Worm (Caenorhabditis elegans): ENCODE data around the gene unc-116.

unc-116 gene

DNA sequence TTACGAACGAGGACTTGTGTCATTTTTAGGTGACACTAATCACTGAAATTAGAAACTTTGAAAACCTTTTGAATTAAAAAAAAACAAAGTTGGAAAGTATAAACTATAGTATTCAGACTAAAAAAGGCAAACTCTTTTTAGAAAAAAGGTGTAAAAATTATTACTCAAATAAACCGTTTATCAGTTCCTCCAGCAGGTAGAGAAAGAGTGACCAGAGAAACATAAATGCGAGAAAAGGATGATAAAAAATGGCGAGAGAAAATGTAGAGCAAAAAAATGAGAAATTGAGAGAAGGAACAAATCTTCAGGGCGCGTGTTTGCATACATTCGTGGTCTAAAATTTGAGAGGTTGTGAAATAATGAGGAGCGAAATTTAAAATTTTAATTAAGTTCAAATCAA, 46.9 kb upstream of the unc-116 start, which contains the start of gene lap-1:
lap-1 (minus strand) TSS at position 42 of the 400 bp plus-strand sequence.
- peak; percentile 7 for TF ChIP-seq pqm-1 (tag; optimal IDR thresholded peaks at IDR 0.05)
- no peak for TF ChIP-seq nhr-77 (tag; optimal IDR thresholded peaks at IDR 0.05)
- peak; percentile 18 for TF ChIP-seq pha-4 (tag; optimal IDR thresholded peaks at IDR 0.05)
- no peak for TF ChIP-seq fkh-2 (tag; optimal IDR thresholded peaks at IDR 0.05)
- TF ChIP-seq elt-3 (tag; optimal IDR thresholded peaks at IDR 0.05), result no peak
- TF ChIP-seq eor-1 (tag; optimal IDR thresholded peaks at IDR 0.05), result no peak
- no peak for TF ChIP-seq ztf-11 (tag; optimal IDR thresholded peaks at IDR 0.05)
- TF ChIP-seq nhr-28 (tag; optimal IDR thresholded peaks at IDR 0.05), result no peak
- no peak for TF ChIP-seq nhr-11 (tag; optimal IDR thresholded peaks at IDR 0.05)
- peak; percentile 40 for TF ChIP-seq elt-2 (tag; optimal IDR thresholded peaks at IDR 0.05)
- TF ChIP-seq hmg-11 (tag; optimal IDR thresholded peaks at IDR 0.05), result no peak
- no peak for TF ChIP-seq nhr-43 (tag; optimal IDR thresholded peaks at IDR 0.05; ENCODE audit: poor library complexity, severe bottlenecking)
- TF ChIP-seq jun-1 (tag; optimal IDR thresholded peaks at IDR 0.05), result no peak

ce11 chrIII:8400478-8400877, 45.5 kb upstream of the unc-116 start:
- TF ChIP-seq fos-1 (tag; optimal IDR thresholded peaks at IDR 0.05) (no peak), skn-1 (tag; optimal IDR thresholded peaks at IDR 0.05) (peak; percentile 13), tbx-2 (tag; optimal IDR thresholded peaks at IDR 0.05) (no peak), ZK546.5 (tag; optimal IDR thresholded peaks at IDR 0.05) (no peak), pqm-1 (tag; optimal IDR thresholded peaks at IDR 0.05) (peak; percentile 94), pha-4 (tag; optimal IDR thresholded peaks at IDR 0.05) (peak; percentile 53), jun-1 (tag; optimal IDR thresholded peaks at IDR 0.05) (peak; percentile 60), nfya-1 (tag; optimal IDR thresholded peaks at IDR 0.05; ENCODE audit: insufficient read depth) (peak; percentile 5), elt-2 (tag; optimal IDR thresholded peaks at IDR 0.05) (peak; percentile 95), R02D3.7 (tag; optimal IDR thresholded peaks at IDR 0.05) (no peak), fkh-2 (tag; optimal IDR thresholded peaks at IDR 0.05) (no peak), unc-39 (tag; optimal IDR thresholded peaks at IDR 0.05) (no peak), ceh-9 (tag; optimal IDR thresholded peaks at IDR 0.05) (no peak), egl-5 (tag; optimal IDR thresholded peaks at IDR 0.05) (no peak)

- TF ChIP-seq fkh-2 (tag; optimal IDR thresholded peaks at IDR 0.05) (no peak), daf-12 (tag; optimal IDR thresholded peaks at IDR 0.05) (no peak), nhr-76 (tag; optimal IDR thresholded peaks at IDR 0.05) (no peak), nhr-23 (tag; optimal IDR thresholded peaks at IDR 0.05) (no peak), skn-1 (tag; optimal IDR thresholded peaks at IDR 0.05) (no peak), zag-1 (tag; optimal IDR thresholded peaks at IDR 0.05) (no peak)
These were observed 43.4 kb upstream of the unc-116 start, which contains the start of gene ZK353.2 for ce11 chrIII:8398411-8398810. TSS of gene ZK353.2 (plus strand) at chrIII:8398711.

DNA sequence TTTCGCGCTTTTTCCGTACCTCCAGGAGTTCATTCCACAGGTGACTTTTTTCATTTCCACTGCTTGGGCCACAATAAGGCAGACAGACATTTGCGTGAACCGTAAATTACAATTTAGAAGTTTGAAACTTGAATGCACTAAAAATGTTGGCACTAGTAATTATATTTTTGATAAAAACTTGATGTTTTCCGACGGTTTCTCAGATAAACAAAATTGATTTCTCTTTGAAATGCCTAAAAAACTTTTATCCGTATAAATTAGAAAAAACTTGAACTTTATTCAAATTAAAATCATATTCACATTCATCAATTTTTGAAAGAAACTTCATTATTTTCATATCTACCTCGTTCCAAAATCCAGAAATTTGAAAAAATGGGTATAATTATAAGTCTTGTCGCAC, 40.7 kb upstream of the unc-116 start, which contains the start of gene ZK353.3:
ZK353.3 (plus strand) TSS at position 301 of the 400 bp plus-strand sequence.
- TF ChIP-seq R02D3.7 (tag; optimal IDR thresholded peaks at IDR 0.05) (no peak), aly-2 (tag; optimal IDR thresholded peaks at IDR 0.05) (no peak), fkh-10 (GFP tag; optimal IDR thresholded peaks at IDR 0.05) (no peak), jun-1 (tag; optimal IDR thresholded peaks at IDR 0.05) (no peak), nfya-1 (tag; optimal IDR thresholded peaks at IDR 0.05; ENCODE audit: insufficient read depth) (no peak), ZK546.5 (tag; optimal IDR thresholded peaks at IDR 0.05) (no peak), elt-1 (tag; optimal IDR thresholded peaks at IDR 0.05) (no peak), ceh-16 (tag; optimal IDR thresholded peaks at IDR 0.05) (no peak), zag-1 (tag; optimal IDR thresholded peaks at IDR 0.05) (no peak), ceh-9 (tag; optimal IDR thresholded peaks at IDR 0.05) (no peak)

DNA sequence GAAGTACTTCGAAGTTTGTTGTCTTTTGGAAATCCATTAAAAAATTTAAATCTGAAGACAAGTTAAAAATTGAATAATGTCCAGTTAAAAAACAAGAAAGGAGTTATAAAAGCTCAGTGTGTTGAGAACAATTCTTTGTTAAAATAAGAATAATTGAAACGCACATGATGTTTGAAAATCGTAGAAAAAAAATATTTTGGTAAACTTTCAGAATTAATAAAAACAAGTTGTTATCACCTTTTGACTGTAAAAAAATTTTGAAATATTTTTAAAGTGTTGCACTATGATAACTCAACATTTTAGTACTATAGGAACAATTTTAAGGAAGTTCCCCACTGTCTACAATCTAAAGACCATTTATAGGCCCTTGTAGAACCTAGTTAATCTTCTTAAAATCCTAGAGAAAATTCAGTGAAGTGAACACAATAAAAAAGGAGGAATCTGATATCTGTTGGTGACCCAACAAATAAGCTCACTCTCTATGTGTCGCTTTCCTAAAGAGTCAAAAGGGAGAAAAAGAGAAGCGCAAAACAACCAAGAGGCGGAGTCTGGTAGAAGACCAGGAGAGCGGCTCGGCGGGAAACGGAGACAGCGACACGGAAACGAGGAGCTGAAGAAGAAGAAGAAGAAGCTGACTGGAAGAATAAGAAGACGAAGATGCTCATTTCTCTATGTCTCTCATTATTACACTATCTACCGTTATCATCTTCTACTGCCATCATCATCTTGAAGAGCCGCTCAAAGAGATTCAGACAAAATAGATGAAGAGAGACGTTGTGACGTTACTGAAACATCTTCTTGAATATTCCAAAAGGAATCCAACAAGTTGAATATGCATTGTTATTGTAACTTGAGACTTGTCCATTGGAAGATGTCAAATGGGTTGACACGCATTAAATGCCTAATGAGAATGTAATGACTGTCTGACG, 39.7 kb upstream of the unc-116 start, which contains the start of gene ZK353.10:
ZK353.10 (minus strand) TSS at position 51 of the 929 bp plus-strand sequence.
- peak; percentile 7 for TF ChIP-seq lin-15B (tag; optimal IDR thresholded peaks at IDR 0.05)
- TF ChIP-seq jun-1 (tag; optimal IDR thresholded peaks at IDR 0.05), result no peak
- TF ChIP-seq unc-39 (tag; optimal IDR thresholded peaks at IDR 0.05), result no peak
- TF ChIP-seq snpc-4 (tag; optimal IDR thresholded peaks at IDR 0.05), result no peak
- TF ChIP-seq skn-1 (tag; optimal IDR thresholded peaks at IDR 0.05), result peak; percentile 39
- peak; percentile 10 for TF ChIP-seq lin-39 (tag; optimal IDR thresholded peaks at IDR 0.05)
- no peak for TF ChIP-seq ama-1 (optimal IDR thresholded peaks at IDR 0.05)

All from whole organism, L3 larva.